Worm (Caenorhabditis elegans): ENCODE measurements around the gene ugt-61.

Gene ugt-61

ce11 chrV:4742190-4742589, at the start of gene ugt-61:
TSS of gene ugt-61 (plus strand) at chrV:4742422.
- TF ChIP-seq unc-39 (tag; optimal IDR thresholded peaks at IDR 0.05) = no peak
- no peak for TF ChIP-seq nhr-237 (tag; optimal IDR thresholded peaks at IDR 0.05)
- no peak for TF ChIP-seq ces-1 (GFP tag; optimal IDR thresholded peaks at IDR 0.05)
- no peak for TF ChIP-seq blmp-1 (tag; optimal IDR thresholded peaks at IDR 0.05)
- no peak for TF ChIP-seq ceh-83 (GFP tag; optimal IDR thresholded peaks at IDR 0.05)
- no peak for TF ChIP-seq mab-5 (tag; optimal IDR thresholded peaks at IDR 0.05)
- TF ChIP-seq nhr-76 (tag; optimal IDR thresholded peaks at IDR 0.05) = no peak
- TF ChIP-seq pha-4 (tag; optimal IDR thresholded peaks at IDR 0.05) = no peak
- no peak for TF ChIP-seq unc-120 (tag; optimal IDR thresholded peaks at IDR 0.05; ENCODE audit: poor library complexity, severe bottlenecking)
- no peak for TF ChIP-seq bed-3 (GFP tag; optimal IDR thresholded peaks at IDR 0.05)
- TF ChIP-seq cnd-1 (tag; optimal IDR thresholded peaks at IDR 0.05) = no peak
- TF ChIP-seq ceh-43 (GFP tag; optimal IDR thresholded peaks at IDR 0.05) = no peak
- TF ChIP-seq lin-32 (GFP tag; optimal IDR thresholded peaks at IDR 0.05) = no peak
- no peak for TF ChIP-seq nhr-28 (tag; optimal IDR thresholded peaks at IDR 0.05)
- TF ChIP-seq sem-2 (GFP tag; optimal IDR thresholded peaks at IDR 0.05) = no peak

ce11 chrV:4693282-4693588, 49.0 kb upstream of the ugt-61 start:
- no peak for TF ChIP-seq tbx-8 (GFP tag; optimal IDR thresholded peaks at IDR 0.05)
- TF ChIP-seq hlh-1 (tag; optimal IDR thresholded peaks at IDR 0.05) = peak; percentile 43

DNA sequence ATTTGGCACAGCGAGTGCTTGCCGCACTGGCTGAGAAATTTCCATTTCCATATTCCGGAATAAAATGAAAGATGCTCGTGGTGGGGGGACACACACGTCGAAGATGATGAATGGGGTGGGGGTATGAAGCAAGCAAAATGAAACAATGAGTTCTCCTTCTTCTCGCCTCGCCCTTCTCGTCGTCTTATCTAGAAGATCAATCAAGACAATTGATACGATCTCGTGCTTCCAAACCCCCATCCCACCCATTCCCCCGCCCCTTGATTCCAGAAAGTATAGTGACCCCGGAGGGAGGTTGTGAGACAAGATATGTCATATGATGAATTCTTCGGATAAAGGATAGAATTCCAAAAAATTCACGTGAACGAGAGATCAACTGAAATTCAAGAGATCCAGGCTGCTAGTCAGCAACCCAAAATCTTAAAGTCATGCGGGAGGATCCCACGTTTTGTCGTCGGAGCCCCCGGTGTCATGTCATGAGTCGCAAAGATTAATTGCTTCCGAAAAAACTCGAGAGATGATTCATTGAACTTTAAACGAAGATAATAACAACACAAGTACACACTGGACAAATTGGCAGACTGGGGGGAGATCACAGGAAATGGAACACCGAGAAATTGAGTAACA, 47.6 kb upstream of the ugt-61 start:
- TF ChIP-seq elt-1 (tag; optimal IDR thresholded peaks at IDR 0.05; ENCODE audit: borderline replicate concordance, insufficient read depth) = peak; percentile 92
- TF ChIP-seq unc-39 (tag; optimal IDR thresholded peaks at IDR 0.05) = no peak
- TF ChIP-seq sptf-1 (tag; optimal IDR thresholded peaks at IDR 0.05) = no peak
- no peak for TF ChIP-seq unc-120 (tag; optimal IDR thresholded peaks at IDR 0.05; ENCODE audit: poor library complexity, severe bottlenecking)

DNA sequence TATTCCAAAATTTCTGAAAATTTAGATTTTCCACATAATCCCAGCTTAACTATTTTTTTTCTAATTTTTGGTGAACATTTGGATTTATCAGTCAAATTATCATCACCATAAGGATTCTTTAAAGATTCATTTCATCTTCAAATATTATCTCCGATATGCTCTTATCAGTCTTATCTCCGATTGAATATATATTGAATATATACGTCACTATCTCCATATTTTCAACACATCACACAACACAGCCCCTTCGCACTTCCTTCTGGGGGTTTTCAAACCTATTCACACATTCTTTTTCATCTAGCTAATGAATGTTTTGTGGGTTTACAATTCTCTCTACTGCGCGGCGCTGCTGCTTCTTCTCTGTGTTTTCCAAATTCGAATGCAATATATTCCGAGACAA, 43.5 kb upstream of the ugt-61 start:
- TF ChIP-seq mep-1 (tag; optimal IDR thresholded peaks at IDR 0.05) (no peak), unc-39 (tag; optimal IDR thresholded peaks at IDR 0.05) (no peak), snpc-4 (tag; optimal IDR thresholded peaks at IDR 0.05) (no peak), elt-1 (tag; optimal IDR thresholded peaks at IDR 0.05; ENCODE audit: borderline replicate concordance, insufficient read depth) (peak; percentile 52), zip-8 (tag; optimal IDR thresholded peaks at IDR 0.05) (no peak), elt-3 (tag; optimal IDR thresholded peaks at IDR 0.05) (peak; percentile 82), nhr-2 (tag; optimal IDR thresholded peaks at IDR 0.05) (no peak), tbx-8 (GFP tag; optimal IDR thresholded peaks at IDR 0.05) (no peak), unc-62 (GFP tag; optimal IDR thresholded peaks at IDR 0.05) (no peak), ham-2 (GFP tag; optimal IDR thresholded peaks at IDR 0.05) (no peak)

- TF ChIP-seq drap-1 (GFP tag; optimal IDR thresholded peaks at IDR 0.05) = no peak
- TF ChIP-seq nhr-12 (tag; optimal IDR thresholded peaks at IDR 0.05) = no peak
- TF ChIP-seq nhr-76 (tag; optimal IDR thresholded peaks at IDR 0.05) = no peak
- TF ChIP-seq ceh-43 (GFP tag; optimal IDR thresholded peaks at IDR 0.05) = no peak
- TF ChIP-seq elt-1 (tag; optimal IDR thresholded peaks at IDR 0.05; ENCODE audit: borderline replicate concordance, insufficient read depth) = no peak
- no peak for TF ChIP-seq zip-8 (tag; optimal IDR thresholded peaks at IDR 0.05)
- no peak for TF ChIP-seq M03D4.4 (tag; optimal IDR thresholded peaks at IDR 0.05)
- TF ChIP-seq lin-32 (GFP tag; optimal IDR thresholded peaks at IDR 0.05) = no peak
- TF ChIP-seq mep-1 (tag; optimal IDR thresholded peaks at IDR 0.05) = no peak
- no peak for TF ChIP-seq ceh-83 (GFP tag; optimal IDR thresholded peaks at IDR 0.05)
- TF ChIP-seq ztf-11 (tag; optimal IDR thresholded peaks at IDR 0.05) = no peak
- TF ChIP-seq flh-1 (GFP tag; optimal IDR thresholded peaks at IDR 0.05) = no peak
- no peak for TF ChIP-seq bed-3 (GFP tag; optimal IDR thresholded peaks at IDR 0.05)
- TF ChIP-seq lsy-2 (tag; optimal IDR thresholded peaks at IDR 0.05) = no peak
- no peak for TF ChIP-seq mls-2 (tag; optimal IDR thresholded peaks at IDR 0.05)
- no peak for TF ChIP-seq ceh-39 (tag; optimal IDR thresholded peaks at IDR 0.05)
- TF ChIP-seq elt-3 (tag; optimal IDR thresholded peaks at IDR 0.05) = no peak
- TF ChIP-seq hlh-1 (tag; optimal IDR thresholded peaks at IDR 0.05) = no peak
These were observed 42.0 kb upstream of the ugt-61 start, which contains the start of gene ZC266.1 for ce11 chrV:4700189-4700588. TSS of gene ZC266.1 (minus strand) at chrV:4700289.

Data from whole organism, mixed stage, embryonic.